Fruit fly (Drosophila melanogaster) whole organism, wandering third instar larva: Measurements from ENCODE around the gene CG10555.
A peak's percentile ranks its signal among the peaks of the same experiment; 100 is the strongest.

Source experiments
- Abd-B ChIP-seq: fragments of >200 bp; optimal IDR thresholded peaks from 2 replicates; lab custom pipeline; 2017; ENCODE audit warnings: missing biosample characterization, missing genetic modification characterization
- CG32264 ChIP-seq: fragments of 200-800 bp; sonication (Bioruptor generic); optimal IDR thresholded peaks from 2 replicates; lab custom pipeline; 2016; ENCODE audit warnings: missing biosample characterization, missing genetic modification characterization
- CG9705 ChIP-seq: fragments of 200-800 bp; sonication (Bioruptor generic); optimal IDR thresholded peaks from 2 replicates; lab custom pipeline; 2018; ENCODE audit warnings: missing biosample characterization, mild to moderate bottlenecking, missing genetic modification characterization
- CrebA ChIP-seq: fragments of 200-800 bp; sonication (Bioruptor generic); optimal IDR thresholded peaks from 2 replicates; lab custom pipeline; 2016; ENCODE audit warnings: missing biosample characterization, mild to moderate bottlenecking, missing genetic modification characterization, borderline replicate concordance
- Dfd ChIP-seq: fragments of >200 bp; optimal IDR thresholded peaks from 2 replicates; lab custom pipeline; 2017; ENCODE audit warnings: missing biosample characterization, missing genetic modification characterization
- Dif ChIP-seq: fragments of 200-275, 200-300 bp; sonication (Bioruptor generic); optimal IDR thresholded peaks from 2 replicates; lab custom pipeline; 2018; ENCODE audit warnings: missing biosample characterization, missing genetic modification characterization; ENCODE audit not compliant: partially characterized antibody
- GATAd ChIP-seq: sonication (Bioruptor generic); optimal IDR thresholded peaks from 2 replicates; lab custom pipeline; 2016; ENCODE audit warnings: missing biosample characterization, missing genetic modification characterization
- HLH106 ChIP-seq: fragments of 200-800 bp; optimal IDR thresholded peaks from 3 replicates; lab custom pipeline; 2019; ENCODE audit warnings: missing biosample characterization, mild to moderate bottlenecking, missing genetic modification characterization, moderate library complexity
- Hnf4 ChIP-seq: fragments of 200-800 bp; sonication (Bioruptor generic); optimal IDR thresholded peaks from 2 replicates; lab custom pipeline; 2016; ENCODE audit warnings: missing biosample characterization, mild to moderate bottlenecking, missing genetic modification characterization
- Hr78 ChIP-seq: fragments of >200 bp; optimal IDR thresholded peaks from 2 replicates; lab custom pipeline; 2017; ENCODE audit warnings: missing biosample characterization, missing genetic modification characterization
- Hr83 ChIP-seq: fragments of 200-300 bp; sonication (Bioruptor generic); optimal IDR thresholded peaks from 2 replicates; lab custom pipeline; 2016; ENCODE audit warnings: missing biosample characterization, mild to moderate bottlenecking, missing genetic modification characterization, moderate library complexity; ENCODE audit not compliant: poor library complexity, severe bottlenecking
- Jra ChIP-seq: sonication (Bioruptor generic); optimal IDR thresholded peaks from 2 replicates; lab custom pipeline; 2016; ENCODE audit warnings: missing biosample characterization, missing genetic modification characterization
- Mio ChIP-seq: sonication (Bioruptor generic); optimal IDR thresholded peaks from 2 replicates; lab custom pipeline; 2016; ENCODE audit warnings: missing biosample characterization, missing genetic modification characterization
- Myc ChIP-seq: fragments of >200 bp; optimal IDR thresholded peaks from 2 replicates; lab custom pipeline; 2017
- N ChIP-seq: fragments of >200 bp; optimal IDR thresholded peaks from 2 replicates; lab custom pipeline; 2018; ENCODE audit warnings: missing biosample characterization, missing external identifiers, missing genetic modification characterization
- OdsH ChIP-seq: fragments of 200-800 bp; sonication (Bioruptor generic); optimal IDR thresholded peaks from 2 replicates; lab custom pipeline; 2016; ENCODE audit warnings: missing biosample characterization, mild to moderate bottlenecking, missing genetic modification characterization
- Rel ChIP-seq, 2 experiments: fragments of 200-800 bp; sonication (Bioruptor generic) in 1 of 2; optimal IDR thresholded peaks; 2 replicates in 1 of 2; 3 replicates in 1 of 2; lab custom pipeline; 2016 to 2019; ENCODE audit warnings: mild to moderate bottlenecking in 2 of 2, missing biosample characterization in 2 of 2, missing genetic modification characterization in 2 of 2, moderate library complexity in 1 of 2
- Sp1 ChIP-seq: fragments of 200-800 bp; sonication (Bioruptor generic); optimal IDR thresholded peaks from 3 replicates; lab custom pipeline; 2019; ENCODE audit warnings: missing biosample characterization, mild to moderate bottlenecking, missing genetic modification characterization, moderate library complexity
- Vsx2 ChIP-seq: fragments of 200-300, 225-300 bp; sonication (Bioruptor generic); optimal IDR thresholded peaks from 2 replicates; lab custom pipeline; 2018; ENCODE audit warnings: missing biosample characterization, missing genetic modification characterization; ENCODE audit not compliant: partially characterized antibody
- br ChIP-seq: fragments of 200-800 bp; sonication (Bioruptor generic); optimal IDR thresholded peaks from 2 replicates; lab custom pipeline; 2016; ENCODE audit warnings: missing biosample characterization, missing genetic modification characterization
- brk ChIP-seq: fragments of 200-800 bp; sonication (Bioruptor generic); optimal IDR thresholded peaks from 2 replicates; lab custom pipeline; 2016; ENCODE audit warnings: missing biosample characterization, mild to moderate bottlenecking, missing genetic modification characterization
- dl ChIP-seq, 2 experiments: fragments of 175-275, 200-275 bp in 1 of 2; fragments of 200-275 bp in 1 of 2; sonication (Bioruptor generic); optimal IDR thresholded peaks; lab custom pipeline; 2018; ENCODE audit warnings: mild to moderate bottlenecking in 2 of 2, missing biosample characterization in 2 of 2, missing genetic modification characterization in 2 of 2, moderate library complexity in 2 of 2; ENCODE audit not compliant: partially characterized antibody in 2 of 2, insufficient read depth in 1 of 2
- dmrt93B ChIP-seq: fragments of 200-800 bp; sonication (Bioruptor generic); optimal IDR thresholded peaks from 2 replicates; lab custom pipeline; 2018; ENCODE audit warnings: missing biosample characterization, mild to moderate bottlenecking, missing genetic modification characterization
- dsf ChIP-seq: sonication (Bioruptor generic); optimal IDR thresholded peaks from 2 replicates; lab custom pipeline; 2016; ENCODE audit warnings: missing biosample characterization, missing genetic modification characterization, borderline replicate concordance
- ey ChIP-seq: fragments of 200-800 bp; sonication (Bioruptor generic); optimal IDR thresholded peaks from 2 replicates; lab custom pipeline; 2016; ENCODE audit warnings: missing biosample characterization, missing genetic modification characterization
- foxo ChIP-seq, 2 experiments: fragments of 200-800 bp; sonication (Bioruptor generic); optimal IDR thresholded peaks; 2 replicates in 1 of 2; 3 replicates in 1 of 2; lab custom pipeline; 2016 to 2017; ENCODE audit warnings: missing biosample characterization in 2 of 2, missing genetic modification characterization in 2 of 2
- fru ChIP-seq: fragments of 200-800 bp; sonication (Bioruptor generic); optimal IDR thresholded peaks from 3 replicates; lab custom pipeline; 2016; ENCODE audit warnings: missing biosample characterization, mild to moderate bottlenecking, missing genetic modification characterization
- h ChIP-seq: fragments of 200-800 bp; sonication (Bioruptor generic); optimal IDR thresholded peaks from 3 replicates; lab custom pipeline; 2016; ENCODE audit warnings: missing biosample characterization, mild to moderate bottlenecking, missing genetic modification characterization
- jim ChIP-seq: fragments of 175-275, 200-325 bp; sonication (Bioruptor generic); optimal IDR thresholded peaks from 2 replicates; lab custom pipeline; 2016; ENCODE audit warnings: missing biosample characterization, mild to moderate bottlenecking, missing genetic modification characterization
- lola ChIP-seq: fragments of >200 bp; optimal IDR thresholded peaks from 2 replicates; lab custom pipeline; 2017; ENCODE audit warnings: missing biosample characterization, missing genetic modification characterization
- pan ChIP-seq: fragments of >200 bp; optimal IDR thresholded peaks from 2 replicates; lab custom pipeline; 2017
- psq ChIP-seq: fragments of 200-800 bp; sonication (Bioruptor generic); optimal IDR thresholded peaks from 3 replicates; lab custom pipeline; 2017; ENCODE audit warnings: missing biosample characterization, mild to moderate bottlenecking, missing genetic modification characterization, moderate library complexity
- rgr ChIP-seq: fragments of 200-800 bp; sonication (Bioruptor generic); optimal IDR thresholded peaks from 3 replicates; lab custom pipeline; 2016; ENCODE audit warnings: missing biosample characterization, mild to moderate bottlenecking, missing genetic modification characterization
- sage ChIP-seq: fragments of 200-800 bp; sonication (Bioruptor generic); optimal IDR thresholded peaks from 2 replicates; lab custom pipeline; 2016; ENCODE audit warnings: missing biosample characterization, mild to moderate bottlenecking, missing genetic modification characterization
- sv ChIP-seq: fragments of 200-800 bp; sonication (Bioruptor generic); optimal IDR thresholded peaks from 3 replicates; lab custom pipeline; 2016; ENCODE audit warnings: missing biosample characterization, missing genetic modification characterization
- tai ChIP-seq: sonication (Bioruptor generic); optimal IDR thresholded peaks from 2 replicates; lab custom pipeline; 2016; ENCODE audit warnings: missing biosample characterization, missing genetic modification characterization
- usp ChIP-seq: fragments of >200 bp; optimal IDR thresholded peaks from 2 replicates; lab custom pipeline; 2017; ENCODE audit warnings: missing biosample characterization, missing genetic modification characterization
- woc ChIP-seq: sonication (Bioruptor generic); optimal IDR thresholded peaks from 2 replicates; lab custom pipeline; 2016; ENCODE audit warnings: missing biosample characterization, mild to moderate bottlenecking, missing genetic modification characterization

The CG10555 gene

DNA sequence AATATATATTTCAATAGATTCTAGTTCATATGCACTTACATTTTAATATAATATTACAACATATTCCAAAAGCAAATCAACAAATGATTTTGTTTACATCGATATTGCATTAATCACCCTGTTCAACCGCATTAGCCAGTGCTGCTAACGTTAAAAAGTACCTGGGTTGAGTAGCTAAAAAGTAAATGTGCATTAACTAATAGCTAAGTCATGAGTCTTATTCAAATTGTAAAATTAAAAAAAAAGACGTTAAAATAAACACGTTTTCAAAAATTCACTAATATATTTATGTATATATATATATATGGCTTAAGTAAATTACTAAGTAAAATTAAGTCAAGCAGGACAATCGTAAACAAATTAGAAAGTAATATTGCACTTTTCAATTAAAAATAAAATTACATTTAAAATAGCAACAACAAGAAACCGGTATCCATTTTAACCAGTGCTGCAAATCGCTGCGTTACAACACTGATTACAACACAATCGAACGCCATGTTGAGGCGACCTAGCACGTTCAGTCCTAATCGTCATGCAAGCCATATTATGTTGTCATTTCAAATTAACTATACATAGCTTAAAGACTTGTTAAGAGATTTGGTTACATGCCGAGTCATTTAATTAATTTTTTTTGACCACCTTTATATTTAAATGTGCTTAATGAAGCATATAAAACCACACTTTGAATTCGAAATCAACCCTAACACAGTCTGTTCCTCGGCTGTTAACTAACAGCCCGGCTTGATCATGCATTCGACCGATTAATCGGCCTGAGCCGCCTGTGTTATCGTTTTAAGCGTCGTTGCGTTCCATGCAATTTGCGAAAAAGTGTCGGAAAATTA, at the start of gene CG10555:
Gene CG10555, plus strand, starts transcription at position 764 of the 842 bp plus-strand sequence.
- TF ChIP-seq Myc (lab: Kevin White, UChicago) (peak; percentile 23), OdsH (GFP tag; lab: Kevin White, UChicago) (peak; percentile 52), usp (GFP tag; lab: Kevin White, UChicago) (no peak), Hnf4 (GFP tag; lab: Kevin White, UChicago) (peak; percentile 84), sage (GFP tag; lab: Kevin White, UChicago) (peak; percentile 7), CrebA (GFP tag; lab: Kevin White, UChicago) (no peak), psq (GFP tag; lab: Kevin White, UChicago) (peak; percentile 68), dmrt93B (GFP tag; lab: Kevin White, UChicago) (peak; percentile 82), rgr (peak; percentile 81), sv (peak; percentile 95), Mio (no peak), Abd-B (GFP tag; lab: Kevin White, UChicago) (no peak), HLH106 (tag; lab: Kevin White, UChicago) (peak; percentile 88), Rel (GFP tag; optimal IDR thresholded peaks at IDR 0.05; lab: Kevin White, UChicago) (no peak), Rel (tag; optimal IDR thresholded peaks at IDR 0.05; lab: Kevin White, UChicago) (peak; percentile 25), Vsx2 (GFP tag; lab: Kevin White, UChicago) (peak; percentile 99), brk (GFP tag; lab: Kevin White, UChicago) (peak; percentile 45), woc (peak; percentile 72), Dif (GFP tag; lab: Kevin White, UChicago) (peak; percentile 99), foxo (GFP tag; optimal IDR thresholded peaks at IDR 0.05; lab: Kevin White, UChicago) (peak; percentile 23 to 79), Hr78 (GFP tag; lab: Kevin White, UChicago) (no peak), h (GFP tag; lab: Kevin White, UChicago) (peak; percentile 84), N (GFP tag; lab: Kevin White, UChicago) (no peak), Jra (GFP tag; lab: Kevin White, UChicago) (peak; percentile 76), CG32264 (peak; percentile 28), CG9705 (GFP tag; lab: Kevin White, UChicago) (peak; percentile 83), Dfd (GFP tag; lab: Kevin White, UChicago) (no peak), lola (no peak), fru (GFP tag; lab: Kevin White, UChicago) (peak; percentile 83), br (GFP tag; lab: Kevin White, UChicago) (peak; percentile 82), pan (lab: Kevin White, UChicago) (no peak), GATAd (GFP tag; lab: Kevin White, UChicago) (peak; percentile 29), Sp1 (GFP tag; lab: Kevin White, UChicago) (peak; percentile 35), ey (GFP tag; lab: Kevin White, UChicago) (peak; percentile 76), dsf (peak; percentile 25), Hr83 (GFP tag; lab: Kevin White, UChicago) (peak; percentile 18), dl (GFP tag; optimal IDR thresholded peaks at IDR 0.05; lab: Kevin White, UChicago; ENCODE audit: insufficient read depth in 1 of 2, partially characterized antibody in 2 of 2) (peak; percentile 83 to 94), tai (GFP tag; lab: Kevin White, UChicago) (no peak), jim (GFP tag; lab: Kevin White, UChicago) (no peak)

- TF ChIP-seq jim (GFP tag; lab: Kevin White, UChicago) (no peak), Mio (no peak), dmrt93B (GFP tag; lab: Kevin White, UChicago) (no peak)
Observed at dm6 chrX:8366329-8366728, 32.4 kb upstream of the CG10555 start.
